Worm (Caenorhabditis elegans) whole organism, L4 larva: Measurements from ENCODE around the gene ceh-33.
A peak's percentile ranks its signal among the peaks of the same experiment; 100 is the strongest.

Experiments used
- D1046.2 ChIP-seq: fragments of 200-800 bp; sonication (Bioruptor generic); IDR thresholded peaks from 2 replicates; pipeline ENCODE4 v1.3.6; 2022; ENCODE audit warnings: missing genetic modification characterization, missing compliant biosample characterization
- F44E2.7 ChIP-seq: fragments of 200-800 bp; sonication (Bioruptor generic); IDR thresholded peaks from 2 replicates; pipeline ENCODE4 v2.1.2; 2022; ENCODE audit warnings: missing genetic modification characterization, missing compliant biosample characterization
- Y48G9A.11 ChIP-seq: fragments of 200-800 bp; sonication (Bioruptor generic); IDR thresholded peaks from 2 replicates; pipeline ENCODE4 v1.3.6; 2022; ENCODE audit warnings: missing genetic modification reagents, missing genetic modification characterization, missing compliant biosample characterization
- Y5F2A.4 ChIP-seq: fragments of 200-800 bp; sonication (Bioruptor generic); optimal IDR thresholded peaks from 2 replicates; lab custom pipeline; 2018; ENCODE audit warnings: mild to moderate bottlenecking, missing genetic modification characterization, missing compliant biosample characterization
- Y75B8A.6 ChIP-seq: fragments of 200-800 bp; sonication (Bioruptor generic); IDR thresholded peaks from 2 replicates; pipeline ENCODE4 v1.3.6; 2022; ENCODE audit warnings: missing genetic modification reagents, missing genetic modification characterization, missing compliant biosample characterization
- aha-1 ChIP-seq: fragments of 150-350 bp; peaks from one replicate; lab custom pipeline; 2014; ENCODE audit warnings: missing biosample characterization, missing genetic modification characterization
- arid-1 ChIP-seq: fragments of 200-800 bp; sonication (Bioruptor generic); conservative IDR thresholded peaks from 2 replicates; pipeline ENCODE4 v1.3.6; 2022; ENCODE audit warnings: missing genetic modification reagents, missing genetic modification characterization, missing compliant biosample characterization
- ces-1 ChIP-seq: fragments of 150-350 bp; sonication (generic microtip); optimal IDR thresholded peaks from 4 replicates; lab custom pipeline; 2014; ENCODE audit warnings: missing biosample characterization, missing genetic modification reagents, missing genetic modification characterization
- daf-8 ChIP-seq: fragments of 200-800 bp; sonication (Bioruptor generic); IDR thresholded peaks from 2 replicates; pipeline ENCODE4 v1.3.6; 2022; ENCODE audit warnings: missing genetic modification characterization, missing compliant biosample characterization
- dmd-6 ChIP-seq: fragments of 200-800 bp; sonication (Bioruptor generic); IDR thresholded peaks from 2 replicates; pipeline ENCODE4 v1.3.6; 2022; ENCODE audit warnings: missing genetic modification reagents, missing genetic modification characterization, missing compliant biosample characterization
- dpl-1 ChIP-seq: fragments of 150-350 bp; optimal IDR thresholded peaks from 2 replicates; lab custom pipeline; 2014; ENCODE audit warnings: missing biosample characterization, missing genetic modification reagents, missing genetic modification characterization
- dve-1 ChIP-seq: sonication (generic microtip); optimal IDR thresholded peaks from 2 replicates; lab custom pipeline; 2017; ENCODE audit warnings: antibody characterized with exemption, mild to moderate bottlenecking, missing genetic modification characterization, missing compliant biosample characterization; ENCODE audit not compliant: insufficient read depth
- gei-8 ChIP-seq: fragments of 200-800 bp; sonication (Bioruptor generic); optimal IDR thresholded peaks from 2 replicates; lab custom pipeline; 2018; ENCODE audit warnings: mild to moderate bottlenecking, missing genetic modification characterization, missing compliant biosample characterization
- hlh-11 ChIP-seq: fragments of 200-800 bp; sonication (Bioruptor generic); optimal IDR thresholded peaks from 2 replicates; lab custom pipeline; 2018; ENCODE audit warnings: mild to moderate bottlenecking, missing genetic modification characterization, missing compliant biosample characterization
- hmg-1.1 ChIP-seq: fragments of 200-800 bp; sonication (Bioruptor generic); IDR thresholded peaks from 2 replicates; pipeline ENCODE4 v1.3.6; 2022; ENCODE audit warnings: missing genetic modification reagents, missing genetic modification characterization, missing compliant biosample characterization
- jun-1 ChIP-seq: fragments of 150-350 bp; optimal IDR thresholded peaks from 2 replicates; lab custom pipeline; 2014; ENCODE audit warnings: missing biosample characterization, missing genetic modification reagents, missing genetic modification characterization
- lin-29 ChIP-seq: fragments of 200-800 bp; sonication (Bioruptor generic); IDR thresholded peaks from 2 replicates; pipeline ENCODE4 v1.3.6; 2022; ENCODE audit warnings: missing genetic modification reagents, missing genetic modification characterization, missing compliant biosample characterization
- mxl-3 ChIP-seq: fragments of 200-800 bp; sonication (Bioruptor generic); optimal IDR thresholded peaks from 2 replicates; lab custom pipeline; 2018; ENCODE audit warnings: mild to moderate bottlenecking, missing genetic modification characterization, missing compliant biosample characterization
- nhr-10 ChIP-seq: fragments of 150-350 bp; optimal IDR thresholded peaks from 2 replicates; lab custom pipeline; 2014; ENCODE audit warnings: missing biosample characterization, missing genetic modification characterization
- nhr-102 ChIP-seq: sonication (generic microtip); optimal IDR thresholded peaks from 2 replicates; lab custom pipeline; 2016; ENCODE audit warnings: mild to moderate bottlenecking, missing genetic modification characterization, moderate library complexity, missing compliant biosample characterization
- nhr-111 ChIP-seq: fragments of 200-800 bp; sonication (Bioruptor generic); optimal IDR thresholded peaks from 2 replicates; lab custom pipeline; 2018; ENCODE audit warnings: mild to moderate bottlenecking, missing genetic modification characterization, missing compliant biosample characterization
- nhr-42 ChIP-seq: fragments of 200-800 bp; sonication (Bioruptor generic); IDR thresholded peaks from 2 replicates; pipeline ENCODE4 v1.3.6; 2022; ENCODE audit warnings: missing genetic modification characterization, missing compliant biosample characterization
- nhr-76 ChIP-seq: fragments of 150-350 bp; optimal IDR thresholded peaks from 2 replicates; lab custom pipeline; 2014; ENCODE audit warnings: missing biosample characterization, missing genetic modification characterization
- nhr-77 ChIP-seq: fragments of 150-350 bp; optimal IDR thresholded peaks from 2 replicates; lab custom pipeline; 2014; ENCODE audit warnings: missing biosample characterization, missing genetic modification characterization
- php-3 ChIP-seq: fragments of 200-800 bp; sonication (Bioruptor generic); IDR thresholded peaks from 2 replicates; pipeline ENCODE4 v1.3.6; 2022; ENCODE audit warnings: missing genetic modification reagents, missing genetic modification characterization, missing compliant biosample characterization
- pqm-1 ChIP-seq: sonication (generic microtip); optimal IDR thresholded peaks from 2 replicates; lab custom pipeline; 2017; ENCODE audit warnings: missing biosample characterization, missing genetic modification characterization
- rbr-2 ChIP-seq: sonication (generic microtip); optimal IDR thresholded peaks from 2 replicates; lab custom pipeline; 2016; ENCODE audit warnings: missing genotype, missing genetic modification characterization, missing compliant biosample characterization
- saeg-2 ChIP-seq: fragments of 200-800 bp; sonication (Bioruptor generic); IDR thresholded peaks from 2 replicates; pipeline ENCODE4 v1.3.6; 2022; ENCODE audit warnings: missing genetic modification reagents, missing genetic modification characterization, missing compliant biosample characterization
- spr-1 ChIP-seq: sonication (generic microtip); optimal IDR thresholded peaks from 2 replicates; lab custom pipeline; 2016; ENCODE audit warnings: mild to moderate bottlenecking, missing genetic modification characterization, missing compliant biosample characterization
- spr-3 ChIP-seq: fragments of 200-800 bp; sonication (Bioruptor generic); optimal IDR thresholded peaks from 2 replicates; lab custom pipeline; 2018; ENCODE audit warnings: mild to moderate bottlenecking, missing genetic modification characterization, missing compliant biosample characterization
- tag-97 ChIP-seq: fragments of 200-800 bp; sonication (Bioruptor generic); IDR thresholded peaks from 2 replicates; pipeline ENCODE4 v1.3.6; 2022; ENCODE audit warnings: missing genetic modification characterization, missing compliant biosample characterization
- ztf-11 ChIP-seq: fragments of 150-350 bp; optimal IDR thresholded peaks from 2 replicates; lab custom pipeline; 2014; ENCODE audit warnings: missing biosample characterization, missing genetic modification characterization

Gene ceh-33

DNA sequence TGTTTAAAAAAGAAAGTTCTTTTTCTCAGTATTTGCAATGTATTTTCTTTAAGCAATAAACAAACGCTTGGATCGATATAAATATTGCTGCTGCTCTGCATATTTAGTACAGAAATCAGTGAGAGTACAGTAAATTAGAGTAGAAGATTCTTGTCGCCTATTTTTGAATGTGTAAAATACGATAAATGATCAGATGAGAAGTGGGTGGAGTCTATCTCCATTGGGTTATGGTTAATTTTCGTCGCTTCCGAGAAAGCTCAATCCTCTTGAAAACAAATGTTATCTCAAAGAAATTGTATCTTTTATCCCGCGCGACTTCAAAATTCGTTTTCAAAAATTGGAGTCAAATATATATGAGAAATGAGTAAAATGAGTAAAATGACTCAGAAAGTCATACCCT is 34.3 kb upstream of the ceh-33 start, which contains the start of gene nhr-216:
nhr-216 (minus strand) TSS at position 101 of the 400 bp plus-strand sequence.
- peak; percentile 71 for TF ChIP-seq aha-1 (tag; lab: Kevin White, UChicago)
- no peak for TF ChIP-seq nhr-77 (tag; lab: Kevin White, UChicago)

DNA sequence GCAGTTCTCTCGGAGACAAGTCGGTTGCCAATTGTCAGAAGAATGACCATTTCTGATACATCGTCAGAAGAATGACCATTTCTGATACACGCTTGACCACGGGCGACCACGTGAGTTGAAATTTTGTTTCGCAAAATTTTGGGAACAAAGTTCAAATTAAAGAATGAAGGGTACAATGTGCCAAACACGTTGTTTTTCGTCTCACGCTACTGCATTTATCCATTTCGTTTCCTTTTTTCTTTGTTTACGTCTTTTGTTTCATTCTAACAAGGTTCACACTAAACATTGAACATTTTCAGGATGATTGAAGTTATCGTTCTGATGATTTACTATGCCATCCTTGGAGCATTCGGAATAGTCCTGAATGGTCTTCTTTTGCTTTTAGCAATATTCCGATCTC is 27.0 kb upstream of the ceh-33 start, which contains the start of gene srd-9:
srd-9 (plus strand) TSS at position 301 of the 400 bp plus-strand sequence.
- no peak for TF ChIP-seq daf-8 (GFP tag; lab: Robert Waterston, UW)
- TF ChIP-seq Y75B8A.6 (GFP tag; lab: Robert Waterston, UW): no peak
- TF ChIP-seq arid-1 (GFP tag; lab: Robert Waterston, UW): no peak
- no peak for TF ChIP-seq nhr-10 (tag; lab: Kevin White, UChicago)
- TF ChIP-seq D1046.2: no peak
- no peak for TF ChIP-seq ztf-11 (tag; lab: Kevin White, UChicago)
- no peak for TF ChIP-seq spr-3 (GFP tag; lab: Kevin White, UChicago)
- no peak for TF ChIP-seq pqm-1

- TF ChIP-seq dmd-6: no peak
- TF ChIP-seq ces-1: no peak
- no peak for TF ChIP-seq saeg-2
- TF ChIP-seq nhr-102 (tag; lab: Kevin White, UChicago): no peak
Observed at ce11 chrV:5349471-5349870, 25.0 kb upstream of the ceh-33 start, which contains the start of gene T09D3.3. Gene T09D3.3, minus strand, starts transcription at chrV:5349571.

- TF ChIP-seq rbr-2 (tag; lab: Kevin White, UChicago): no peak
Observed at ce11 chrV:5345419-5345818, 21.0 kb upstream of the ceh-33 start, which contains the start of gene srg-25. Gene srg-25, minus strand, starts transcription at chrV:5345519.

DNA sequence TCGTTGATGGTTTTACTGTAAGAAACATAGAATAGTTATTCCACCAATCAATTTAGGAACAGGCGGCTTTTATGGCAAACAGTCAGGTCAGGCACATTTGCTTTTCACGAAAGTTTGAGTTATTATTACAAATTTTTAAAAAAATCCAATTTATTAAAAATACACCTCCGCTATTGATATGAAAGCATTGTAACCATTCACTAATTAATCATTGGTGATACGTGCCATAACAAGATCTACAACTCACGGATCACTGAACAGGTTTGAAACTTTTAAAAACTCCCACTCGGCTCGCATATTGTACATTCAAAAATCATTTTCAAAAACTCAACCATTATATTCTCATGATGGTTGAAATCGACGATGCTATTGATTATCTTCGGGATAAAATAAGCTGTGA is 15.0 kb upstream of the ceh-33 start, which contains the start of gene srg-27:
srg-27 (plus strand) TSS at position 301 of the 400 bp plus-strand sequence.
- no peak for TF ChIP-seq dpl-1
- TF ChIP-seq mxl-3: no peak
- no peak for TF ChIP-seq Y48G9A.11 (GFP tag; lab: Robert Waterston, UW)
- no peak for TF ChIP-seq gei-8
- TF ChIP-seq spr-1 (tag; lab: Kevin White, UChicago): no peak
- no peak for TF ChIP-seq nhr-76
- TF ChIP-seq hlh-11: no peak
- no peak for TF ChIP-seq dve-1 (tag; lab: Kevin White, UChicago)
- TF ChIP-seq Y5F2A.4 (GFP tag; lab: Kevin White, UChicago): no peak
- TF ChIP-seq lin-29: no peak
- no peak for TF ChIP-seq tag-97
- no peak for TF ChIP-seq hmg-1.1 (GFP tag; lab: Robert Waterston, UW)
- no peak for TF ChIP-seq nhr-42 (GFP tag; lab: Robert Waterston, UW)
- TF ChIP-seq dmd-6: no peak
- no peak for TF ChIP-seq nhr-111 (GFP tag; lab: Kevin White, UChicago)
- no peak for TF ChIP-seq php-3
- TF ChIP-seq jun-1 (tag; lab: Kevin White, UChicago): no peak

ce11 chrV:5336884-5337283 is 12.4 kb upstream of the ceh-33 start, which contains the start of gene srg-29:
Gene srg-29, plus strand, starts transcription at chrV:5337184.
- peak; percentile 30 for TF ChIP-seq aha-1 (tag; lab: Kevin White, UChicago)
- no peak for TF ChIP-seq F44E2.7 (GFP tag; lab: Robert Waterston, UW)
